Fruit fly (Drosophila melanogaster) whole organism, prepupa: ENCODE data around the gene CG31800.

Source experiments
- Blimp-1 ChIP-seq: fragments of 200-800 bp; sonication (Bioruptor generic); optimal IDR thresholded peaks from 3 replicates; lab custom pipeline; 2017; ENCODE audit warnings: missing biosample characterization, missing genetic modification characterization, mild to moderate bottlenecking, moderate library complexity, missing genetic modification reagents
- CG11762 ChIP-seq: fragments of 200-800 bp; sonication (Bioruptor generic); optimal IDR thresholded peaks from 3 replicates; lab custom pipeline; 2016; ENCODE audit warnings: missing biosample characterization, missing genetic modification characterization; ENCODE audit not compliant: insufficient read depth
- CG15336 ChIP-seq: fragments of 200-800 bp; sonication (Bioruptor generic); IDR thresholded peaks from 2 replicates; pipeline ENCODE4 v1.3.6; 2022; ENCODE audit warnings: missing biosample characterization, missing genetic modification characterization
- CG31627 ChIP-seq: fragments of 200-800 bp; sonication (Bioruptor generic); optimal IDR thresholded peaks from 3 replicates; lab custom pipeline; 2016; ENCODE audit warnings: missing biosample characterization, missing genetic modification characterization
- CG32006 ChIP-seq: fragments of 200-800 bp; sonication (Bioruptor generic); optimal IDR thresholded peaks from 3 replicates; lab custom pipeline; 2017; ENCODE audit warnings: missing biosample characterization, mild to moderate bottlenecking, missing genetic modification characterization
- CG34406 ChIP-seq: fragments of 200-800 bp; sonication (Bioruptor generic); optimal IDR thresholded peaks from 3 replicates; lab custom pipeline; 2016; ENCODE audit warnings: missing biosample characterization, missing genetic modification characterization
- CG3919 ChIP-seq: fragments of 200-800 bp; sonication (Bioruptor generic); optimal IDR thresholded peaks from 3 replicates; lab custom pipeline; 2016; ENCODE audit warnings: missing biosample characterization, missing genetic modification characterization
- CG4318 ChIP-seq: fragments of 200-800 bp; sonication (Bioruptor generic); optimal IDR thresholded peaks from 3 replicates; lab custom pipeline; 2017; ENCODE audit warnings: missing biosample characterization, mild to moderate bottlenecking, missing genetic modification characterization
- CG6163 ChIP-seq: fragments of 200-800 bp; sonication (Bioruptor generic); IDR thresholded peaks from 3 replicates; pipeline ENCODE4 v1.3.6; 2022; ENCODE audit warnings: missing biosample characterization, missing genetic modification characterization
- CG6276 ChIP-seq: fragments of 200-800 bp; sonication (Bioruptor generic); optimal IDR thresholded peaks from 2 replicates; lab custom pipeline; 2017; ENCODE audit warnings: missing biosample characterization, mild to moderate bottlenecking, missing genetic modification characterization
- CG6792 ChIP-seq: fragments of 200-800 bp; sonication (Bioruptor generic); optimal IDR thresholded peaks from 3 replicates; lab custom pipeline; 2016; ENCODE audit warnings: missing biosample characterization, missing genetic modification characterization
- CG6808 ChIP-seq: fragments of 200-800 bp; sonication (Bioruptor generic); optimal IDR thresholded peaks from 3 replicates; lab custom pipeline; 2017; ENCODE audit warnings: missing biosample characterization, missing genetic modification characterization, mild to moderate bottlenecking, moderate library complexity, missing genetic modification reagents
- CG6854 ChIP-seq: fragments of 200-800 bp; sonication (Bioruptor generic); optimal IDR thresholded peaks from 2 replicates; lab custom pipeline; 2017; ENCODE audit warnings: missing biosample characterization, mild to moderate bottlenecking, missing genetic modification characterization
- CG8119 ChIP-seq: fragments of 200-800 bp; sonication (Bioruptor generic); IDR thresholded peaks from 3 replicates; pipeline ENCODE4 v1.3.6; 2022; ENCODE audit warnings: missing biosample characterization, missing genetic modification characterization
- CG8632 ChIP-seq: fragments of 200-800 bp; sonication (Bioruptor generic); optimal IDR thresholded peaks from 3 replicates; lab custom pipeline; 2016; ENCODE audit warnings: missing biosample characterization, missing genetic modification characterization
- CG9139 ChIP-seq: fragments of 200-800 bp; sonication (Bioruptor generic); optimal IDR thresholded peaks from 3 replicates; lab custom pipeline; 2017; ENCODE audit warnings: missing biosample characterization, mild to moderate bottlenecking, missing genetic modification characterization
- Eip78C ChIP-seq: fragments of 200-800 bp; sonication (Bioruptor generic); peaks from one replicate; lab custom pipeline; 2016; ENCODE audit warnings: missing biosample characterization, missing genetic modification characterization
- Ets96B ChIP-seq: fragments of 200-800 bp; optimal IDR thresholded peaks from 2 replicates; lab custom pipeline; 2019; ENCODE audit warnings: missing biosample characterization, mild to moderate bottlenecking, missing genetic modification characterization, moderate library complexity
- Hr39 ChIP-seq: fragments of 200-800 bp; sonication (Bioruptor generic); optimal IDR thresholded peaks from 2 replicates; lab custom pipeline; 2016; ENCODE audit warnings: missing biosample characterization, missing genetic modification characterization
- Hr4 ChIP-seq: fragments of 200-800 bp; sonication (Bioruptor generic); optimal IDR thresholded peaks from 3 replicates; lab custom pipeline; 2016; ENCODE audit warnings: missing biosample characterization, missing genetic modification characterization
- Lpt ChIP-seq: fragments of 200-800 bp; sonication (Bioruptor generic); optimal IDR thresholded peaks from 3 replicates; lab custom pipeline; 2016; ENCODE audit warnings: missing biosample characterization, missing genetic modification characterization
- OdsH ChIP-seq: fragments of 200-800 bp; sonication (Bioruptor generic); optimal IDR thresholded peaks from 3 replicates; lab custom pipeline; 2016; ENCODE audit warnings: missing biosample characterization, missing genetic modification characterization
- Sox14 ChIP-seq: fragments of 200-800 bp; sonication (Bioruptor generic); optimal IDR thresholded peaks from 3 replicates; lab custom pipeline; 2016; ENCODE audit warnings: missing biosample characterization, missing genetic modification characterization
- achi ChIP-seq: fragments of 200-800 bp; sonication (Bioruptor generic); optimal IDR thresholded peaks from 3 replicates; lab custom pipeline; 2016; ENCODE audit warnings: missing biosample characterization, missing genetic modification characterization
- acj6 ChIP-seq: fragments of 200-800 bp; sonication (Bioruptor generic); optimal IDR thresholded peaks from 3 replicates; lab custom pipeline; 2016; ENCODE audit warnings: missing biosample characterization, missing genetic modification characterization
- cyc ChIP-seq: fragments of 200-800 bp; sonication (Bioruptor generic); optimal IDR thresholded peaks from 3 replicates; lab custom pipeline; 2016; ENCODE audit warnings: missing biosample characterization, missing genetic modification characterization
- dac ChIP-seq: fragments of 200-800 bp; sonication (Bioruptor generic); optimal IDR thresholded peaks from 2 replicates; lab custom pipeline; 2017; ENCODE audit warnings: missing biosample characterization, mild to moderate bottlenecking, missing genetic modification characterization
- dsx ChIP-seq: fragments of 200-800 bp; optimal IDR thresholded peaks from 3 replicates; lab custom pipeline; 2019; ENCODE audit warnings: missing biosample characterization, mild to moderate bottlenecking, missing genetic modification characterization, moderate library complexity; ENCODE audit not compliant: poor library complexity, severe bottlenecking
- esn ChIP-seq: fragments of 200-800 bp; sonication (Bioruptor generic); optimal IDR thresholded peaks from 2 replicates; lab custom pipeline; 2016; ENCODE audit warnings: missing biosample characterization, mild to moderate bottlenecking, missing genetic modification characterization, moderate library complexity
- fd85E ChIP-seq: fragments of 200-800 bp; sonication (Bioruptor generic); optimal IDR thresholded peaks from 3 replicates; lab custom pipeline; 2016; ENCODE audit warnings: missing biosample characterization, missing genetic modification characterization
- fkh ChIP-seq: fragments of 200-800 bp; sonication (Bioruptor generic); optimal IDR thresholded peaks from 3 replicates; lab custom pipeline; 2017; ENCODE audit warnings: missing biosample characterization, mild to moderate bottlenecking, missing genetic modification characterization, moderate library complexity
- lz ChIP-seq: fragments of 200-800 bp; sonication (Bioruptor generic); optimal IDR thresholded peaks from 3 replicates; lab custom pipeline; 2016; ENCODE audit warnings: missing biosample characterization, missing genetic modification characterization
- net ChIP-seq: fragments of 200-800 bp; sonication (Bioruptor generic); optimal IDR thresholded peaks from 3 replicates; lab custom pipeline; 2016; ENCODE audit warnings: missing biosample characterization, missing genetic modification characterization
- pdm3 ChIP-seq: fragments of 200-800 bp; sonication (Bioruptor generic); optimal IDR thresholded peaks from 3 replicates; lab custom pipeline; 2016; ENCODE audit warnings: missing biosample characterization, missing genetic modification characterization
- ss ChIP-seq, 2 experiments: fragments of 200-800 bp; sonication (Bioruptor generic); optimal IDR thresholded peaks; 2 replicates in 1 of 2; 3 replicates in 1 of 2; lab custom pipeline; 2017 to 2018; ENCODE audit warnings: mild to moderate bottlenecking in 2 of 2, missing biosample characterization in 2 of 2, missing genetic modification characterization in 2 of 2, moderate library complexity in 1 of 2
- svp ChIP-seq: fragments of 200-800 bp; sonication (Bioruptor generic); peaks from one replicate; lab custom pipeline; 2016; ENCODE audit warnings: missing biosample characterization, missing genetic modification characterization
- topi ChIP-seq: fragments of 200-800 bp; sonication (Bioruptor generic); optimal IDR thresholded peaks from 3 replicates; lab custom pipeline; 2016; ENCODE audit warnings: missing biosample characterization, missing genetic modification characterization
- vri ChIP-seq: fragments of 200-800 bp; sonication (Bioruptor generic); optimal IDR thresholded peaks from 3 replicates; lab custom pipeline; 2016; ENCODE audit warnings: missing biosample characterization, mild to moderate bottlenecking, missing genetic modification characterization

The CG31800 gene

dm6 chr2L:18985201-18986124 is 48.9 kb downstream of the CG31800 start:
- TF ChIP-seq vri = peak; percentile 22
- peak; percentile 49 for TF ChIP-seq CG31627 (GFP tag; lab: Kevin White, UChicago)
- TF ChIP-seq cyc = peak; percentile 11
- peak; percentile 5 for TF ChIP-seq topi
- TF ChIP-seq OdsH (GFP tag; lab: Kevin White, UChicago) = peak; percentile 1
- TF ChIP-seq CG15336 (GFP tag; lab: Robert Waterston, UW) = 0 out of 2 replicates have a peak, but pooled peaks have one; percentile 36
- TF ChIP-seq esn (GFP tag; lab: Kevin White, UChicago) = peak; percentile 42
- TF ChIP-seq Sox14 (GFP tag; lab: Kevin White, UChicago) = peak; percentile 17
- TF ChIP-seq Hr39 (GFP tag; lab: Kevin White, UChicago) = peak; percentile 35
- no peak for TF ChIP-seq CG6808 (GFP tag; lab: Kevin White, UChicago)
- TF ChIP-seq CG9139 (GFP tag; lab: Kevin White, UChicago) = no peak
- peak; percentile 26; the same call in 1 of the 3 replicates for TF ChIP-seq CG8119 (GFP tag; lab: Robert Waterston, UW)
- TF ChIP-seq net (GFP tag; lab: Kevin White, UChicago) = no peak
- TF ChIP-seq acj6 (GFP tag; lab: Kevin White, UChicago) = peak; percentile 3
- no peak for TF ChIP-seq fd85E
- TF ChIP-seq achi (GFP tag; lab: Kevin White, UChicago) = peak; percentile 21
- peak; percentile 35 for TF ChIP-seq Hr4
- peak; percentile 67 for TF ChIP-seq Eip78C
- no peak for TF ChIP-seq CG6276 (GFP tag; lab: Kevin White, UChicago)
- peak; percentile 1 for TF ChIP-seq CG6792 (GFP tag; lab: Kevin White, UChicago)
- TF ChIP-seq CG32006 (GFP tag; lab: Kevin White, UChicago) = peak; percentile 42
- TF ChIP-seq CG8632 (GFP tag; lab: Kevin White, UChicago) = no peak
- TF ChIP-seq CG3919 (GFP tag; lab: Kevin White, UChicago) = no peak

dm6 chr2L:18984158-18984557 is 50.2 kb downstream of the CG31800 start:
- TF ChIP-seq Blimp-1 (GFP tag; lab: Kevin White, UChicago) = no peak
- TF ChIP-seq OdsH (GFP tag; lab: Kevin White, UChicago) = no peak
- TF ChIP-seq svp (GFP tag; lab: Kevin White, UChicago) = peak; percentile 88
- no peak for TF ChIP-seq Ets96B
- TF ChIP-seq CG15336 (GFP tag; lab: Robert Waterston, UW) = no peak
- peak; percentile 20 to 71 for TF ChIP-seq ss (GFP tag; optimal IDR thresholded peaks at IDR 0.05; lab: Kevin White, UChicago)
- no peak for TF ChIP-seq achi (GFP tag; lab: Kevin White, UChicago)
- no peak for TF ChIP-seq CG6854 (GFP tag; lab: Kevin White, UChicago)
- TF ChIP-seq Lpt (GFP tag; lab: Kevin White, UChicago) = no peak
- no peak for TF ChIP-seq CG6276 (GFP tag; lab: Kevin White, UChicago)
- TF ChIP-seq Hr39 (GFP tag; lab: Kevin White, UChicago) = no peak
- no peak for TF ChIP-seq CG31627 (GFP tag; lab: Kevin White, UChicago)
- no peak for TF ChIP-seq CG8119 (GFP tag; lab: Robert Waterston, UW)
- no peak for TF ChIP-seq CG4318
- TF ChIP-seq CG6163 (GFP tag; lab: Robert Waterston, UW) = 0 out of 3 replicates have a peak, but pooled peaks have one; percentile 30
- TF ChIP-seq Eip78C = peak; percentile 26
- no peak for TF ChIP-seq CG11762
- TF ChIP-seq pdm3 = no peak
- peak; percentile 17 for TF ChIP-seq fkh (GFP tag; lab: Kevin White, UChicago)
- TF ChIP-seq dsx = no peak
- no peak for TF ChIP-seq acj6 (GFP tag; lab: Kevin White, UChicago)
- TF ChIP-seq CG34406 (GFP tag; lab: Kevin White, UChicago) = no peak
- TF ChIP-seq CG32006 (GFP tag; lab: Kevin White, UChicago) = no peak
- no peak for TF ChIP-seq CG3919 (GFP tag; lab: Kevin White, UChicago)
- TF ChIP-seq dac = no peak
- TF ChIP-seq fd85E = no peak
- TF ChIP-seq lz (GFP tag; lab: Kevin White, UChicago) = no peak
